Fruit fly (Drosophila melanogaster): Measurements from ENCODE around the gene CG9098.
A peak's percentile ranks its signal among the peaks of the same experiment; 100 is the strongest.

Gene CG9098

dm6 chr2L:5986094-5986493 lies 26.0 kb downstream of the CG9098 start, which contains the start of gene ifc (continued):
- no peak for TF ChIP-seq danr (GFP tag; IDR thresholded peaks at IDR 0.05)
- no peak for TF ChIP-seq Drgx (GFP tag; IDR thresholded peaks at IDR 0.05)
- no peak for TF ChIP-seq CG3847 (GFP tag; IDR thresholded peaks at IDR 0.05)
- TF ChIP-seq CG11456 (GFP tag; IDR thresholded peaks at IDR 0.05): no peak
- peak; percentile 4 for TF ChIP-seq trh (GFP tag; optimal IDR thresholded peaks at IDR 0.05)
- TF ChIP-seq CG17359 (tag; optimal IDR thresholded peaks at IDR 0.05): peak; percentile 41
- TF ChIP-seq GATAe (GFP tag; conservative IDR thresholded peaks at IDR 0.05): no peak
- TF ChIP-seq slbo (GFP tag; IDR thresholded peaks at IDR 0.05): no peak
- no peak for TF ChIP-seq klu (GFP tag; IDR thresholded peaks at IDR 0.05)
- TF ChIP-seq corto (GFP tag; optimal IDR thresholded peaks at IDR 0.05): no peak
- no peak for TF ChIP-seq odd (GFP tag; optimal IDR thresholded peaks at IDR 0.05)
- peak; percentile 36 for TF ChIP-seq pum (GFP tag; optimal IDR thresholded peaks at IDR 0.05)
- peak; percentile 74 for TF ChIP-seq CoRest (tag; optimal IDR thresholded peaks at IDR 0.05)
- no peak for TF ChIP-seq CG1529 (GFP tag; optimal IDR thresholded peaks at IDR 0.05)
- no peak for TF ChIP-seq kni (GFP tag; optimal IDR thresholded peaks at IDR 0.05)
- TF ChIP-seq tll (GFP tag; optimal IDR thresholded peaks at IDR 0.05): no peak
- peak; percentile 55 for TF ChIP-seq sd (tag; optimal IDR thresholded peaks at IDR 0.05)
- peak; percentile 80 for TF ChIP-seq CG12769 (tag; optimal IDR thresholded peaks at IDR 0.05)
- no peak for TF ChIP-seq H15 (GFP tag; IDR thresholded peaks at IDR 0.05)
- no peak for TF ChIP-seq ase (GFP tag; IDR thresholded peaks at IDR 0.05)
- no peak for TF ChIP-seq CG15011 (GFP tag; optimal IDR thresholded peaks at IDR 0.05)
- TF ChIP-seq luna (GFP tag; optimal IDR thresholded peaks at IDR 0.05): peak; percentile 66
- TF ChIP-seq PHDP (tag; optimal IDR thresholded peaks at IDR 0.05): peak; percentile 44
- TF ChIP-seq Sox102F (GFP tag; optimal IDR thresholded peaks at IDR 0.05): no peak
- TF ChIP-seq CG18599 (GFP tag; optimal IDR thresholded peaks at IDR 0.05): peak; percentile 52
- peak; percentile 71 for TF ChIP-seq jumu (GFP tag; optimal IDR thresholded peaks at IDR 0.05)
- no peak for TF ChIP-seq Kr (GFP tag; optimal IDR thresholded peaks at IDR 0.05)
- no peak for TF ChIP-seq CG1832 (GFP tag; optimal IDR thresholded peaks at IDR 0.05)
- no peak for TF ChIP-seq CG16813 (GFP tag; IDR thresholded peaks at IDR 0.05; ENCODE audit: partially characterized antibody)
- TF ChIP-seq CG12236 (GFP tag; optimal IDR thresholded peaks at IDR 0.05): no peak
- no peak for TF ChIP-seq Optix (GFP tag; IDR thresholded peaks at IDR 0.05)
- TF ChIP-seq CG2875 (GFP tag; optimal IDR thresholded peaks at IDR 0.05): no peak
- TF ChIP-seq fd96Cb (tag; optimal IDR thresholded peaks at IDR 0.05): peak; percentile 27
- TF ChIP-seq Hr39 (optimal IDR thresholded peaks at IDR 0.05): no peak
- no peak for TF ChIP-seq Asciz (GFP tag; optimal IDR thresholded peaks at IDR 0.05)
- TF ChIP-seq NfI (GFP tag; optimal IDR thresholded peaks at IDR 0.05): peak; percentile 77
- peak; percentile 95 for TF ChIP-seq Ets65A (GFP tag)
- TF ChIP-seq E2f2 (GFP tag; IDR thresholded peaks at IDR 0.05): no peak
- peak; percentile 51 for TF ChIP-seq Mad (GFP tag; optimal IDR thresholded peaks at IDR 0.05)
- TF ChIP-seq disco-r (GFP tag; optimal IDR thresholded peaks at IDR 0.05): peak; percentile 19
- no peak for TF ChIP-seq CG16779 (GFP tag; IDR thresholded peaks at IDR 0.05)
- TF ChIP-seq Poxn (GFP tag; IDR thresholded peaks at IDR 0.05): no peak
- peak; percentile 53 for TF ChIP-seq CG8089 (GFP tag; optimal IDR thresholded peaks at IDR 0.05)
- peak; percentile 76 for TF ChIP-seq nmo (GFP tag; optimal IDR thresholded peaks at IDR 0.05)
- TF ChIP-seq lbe (GFP tag; optimal IDR thresholded peaks at IDR 0.05): no peak
- TF ChIP-seq Elba2 (GFP tag; optimal IDR thresholded peaks at IDR 0.05): peak; percentile 52
- no peak for TF ChIP-seq CkIIα-i1 (GFP tag; IDR thresholded peaks at IDR 0.05)
- TF ChIP-seq CG17385 (GFP tag; optimal IDR thresholded peaks at IDR 0.05): peak; percentile 35
- no peak for TF ChIP-seq abd-A (tag; optimal IDR thresholded peaks at IDR 0.05)
- no peak for TF ChIP-seq CG32767 (GFP tag; IDR thresholded peaks at IDR 0.05)
- TF ChIP-seq CG6689 (GFP tag; IDR thresholded peaks at IDR 0.05): no peak
- no peak for TF ChIP-seq pros (GFP tag; optimal IDR thresholded peaks at IDR 0.05)

Measured in whole organism, embryonic.